Fruit fly (Drosophila melanogaster): ENCODE measurements around the gene Drak.

Gene Drak

DNA sequence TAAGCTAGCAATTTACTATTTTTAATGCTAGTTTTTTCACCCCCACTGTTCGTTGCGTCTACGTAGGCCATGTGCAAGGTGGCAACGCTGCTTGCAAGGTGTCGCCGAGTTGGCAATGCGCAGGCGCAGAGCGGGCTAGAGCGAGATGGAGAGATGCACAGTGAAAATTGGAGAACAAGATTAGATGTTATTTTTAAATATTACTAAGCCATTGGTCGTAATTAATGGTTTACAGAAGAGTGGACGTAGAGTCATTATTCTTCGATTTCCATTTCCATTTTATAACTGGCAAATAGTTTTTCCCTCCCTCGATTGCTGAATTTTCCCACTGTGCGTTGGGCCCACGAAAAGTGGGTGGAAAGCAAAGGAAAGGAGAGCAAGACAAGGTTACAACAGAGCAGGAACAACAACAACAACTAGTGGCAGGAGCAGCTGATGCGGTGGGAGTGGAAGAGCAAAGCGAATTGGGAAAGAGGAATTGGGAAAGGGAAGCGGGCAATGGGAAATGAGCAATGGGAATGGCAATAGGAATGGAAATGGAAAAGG, 40.0 kb upstream of the Drak start (continued):
- TF ChIP-seq CG11695 (GFP tag; IDR thresholded peaks at IDR 0.05) (peak; percentile 82), pros (GFP tag; optimal IDR thresholded peaks at IDR 0.05) (no peak), B-H2 (GFP tag; optimal IDR thresholded peaks at IDR 0.05) (no peak), CG6765 (GFP tag; optimal IDR thresholded peaks at IDR 0.05) (peak; percentile 18), CG17612 (GFP tag; IDR thresholded peaks at IDR 0.05) (peak; percentile 58), mld (GFP tag; IDR thresholded peaks at IDR 0.05; ENCODE audit: partially characterized antibody) (no peak), crc (GFP tag; optimal IDR thresholded peaks at IDR 0.05) (peak; percentile 50), Scr (GFP tag; IDR thresholded peaks at IDR 0.05; ENCODE audit: partially characterized antibody) (no peak), CG33213 (GFP tag; optimal IDR thresholded peaks at IDR 0.05) (peak; percentile 68), CG3995 (GFP tag; optimal IDR thresholded peaks at IDR 0.05) (no peak), E2f1 (GFP tag; IDR thresholded peaks at IDR 0.05) (peak; percentile 89), CG12104 (GFP tag; optimal IDR thresholded peaks at IDR 0.05) (peak; percentile 20), CG7357 (GFP tag; IDR thresholded peaks at IDR 0.05) (peak; percentile 52; the same call in 1 of the 3 replicates), cad (GFP tag; optimal IDR thresholded peaks at IDR 0.05) (no peak), Atf-2 (GFP tag; optimal IDR thresholded peaks at IDR 0.05) (peak; percentile 35), CG17829 (tag; optimal IDR thresholded peaks at IDR 0.05) (peak; percentile 70), CG3065 (GFP tag; optimal IDR thresholded peaks at IDR 0.05) (peak; percentile 30), kah (GFP tag; optimal IDR thresholded peaks at IDR 0.05) (peak; percentile 56), CG12391 (tag; optimal IDR thresholded peaks at IDR 0.05) (peak; percentile 76), ttk (GFP tag; IDR thresholded peaks at IDR 0.05) (peak; percentile 83), Rfx (GFP tag; IDR thresholded peaks at IDR 0.05) (peak; percentile 84), CG10209 (GFP tag; optimal IDR thresholded peaks at IDR 0.05) (peak; percentile 66), al (GFP tag; IDR thresholded peaks at IDR 0.05) (peak; percentile 66), sqz (GFP tag; optimal IDR thresholded peaks at IDR 0.05) (no peak), en (GFP tag; optimal IDR thresholded peaks at IDR 0.05) (peak; percentile 62), CG14441 (GFP tag; IDR thresholded peaks at IDR 0.05) (peak; percentile 85), dmrt99B (tag; optimal IDR thresholded peaks at IDR 0.05) (peak; percentile 89), CG13775 (GFP tag; optimal IDR thresholded peaks at IDR 0.05) (peak; percentile 46), CG15696 (tag; optimal IDR thresholded peaks at IDR 0.05) (no peak), CG6813 (GFP tag; optimal IDR thresholded peaks at IDR 0.05) (peak; percentile 73), peb (GFP tag; IDR thresholded peaks at IDR 0.05) (peak; percentile 91), CG14965 (GFP tag; optimal IDR thresholded peaks at IDR 0.05; ENCODE audit: borderline replicate concordance) (no peak), Dip3 (GFP tag; optimal IDR thresholded peaks at IDR 0.05) (peak; percentile 59), tin (GFP tag; optimal IDR thresholded peaks at IDR 0.05) (peak; percentile 65), MTF-1 (GFP tag; optimal IDR thresholded peaks at IDR 0.05; ENCODE audit: borderline replicate concordance) (no peak), Dfd (GFP tag; optimal IDR thresholded peaks at IDR 0.05) (no peak), ind (GFP tag; optimal IDR thresholded peaks at IDR 0.05) (peak; percentile 71), ham (GFP tag; IDR thresholded peaks at IDR 0.05) (no peak), CG9215 (GFP tag; IDR thresholded peaks at IDR 0.05) (peak; percentile 65), CG31388 (GFP tag; optimal IDR thresholded peaks at IDR 0.05) (no peak), CG9932 (GFP tag; IDR thresholded peaks at IDR 0.05) (peak; percentile 66), br (optimal IDR thresholded peaks at IDR 0.05) (no peak), Nf-YA (GFP tag; IDR thresholded peaks at IDR 0.05) (peak; percentile 52; the same call in 1 of the 2 replicates), otp (GFP tag; IDR thresholded peaks at IDR 0.05) (peak; percentile 92), ci (GFP tag; IDR thresholded peaks at IDR 0.05) (peak; percentile 96), Lhr (GFP tag; optimal IDR thresholded peaks at IDR 0.05) (peak; percentile 22), Jarid2 (GFP tag; optimal IDR thresholded peaks at IDR 0.05) (peak; percentile 16), toy (GFP tag; IDR thresholded peaks at IDR 0.05) (0 out of 2 replicates have a peak, but pooled peaks have one; percentile 10), lilli (GFP tag; optimal IDR thresholded peaks at IDR 0.05) (peak; percentile 88), CG2712 (tag; optimal IDR thresholded peaks at IDR 0.05) (peak; percentile 78), bcd (GFP tag; optimal IDR thresholded peaks at IDR 0.05) (peak; percentile 70)

Measured in whole organism, embryonic.